Fruit fly (Drosophila melanogaster): Measurements from ENCODE around the gene mip130.

dm6 chrX:1966779-1967520 lies 58.9 kb downstream of the mip130 start:
- TF ChIP-seq usp (GFP tag; optimal IDR thresholded peaks at IDR 0.05) = no peak
- TF ChIP-seq h (GFP tag; optimal IDR thresholded peaks at IDR 0.05) = no peak
- no peak for TF ChIP-seq dmrt93B (GFP tag; optimal IDR thresholded peaks at IDR 0.05)
- no peak for TF ChIP-seq ey (GFP tag; optimal IDR thresholded peaks at IDR 0.05)
- TF ChIP-seq psq (GFP tag; optimal IDR thresholded peaks at IDR 0.05) = no peak
- no peak for TF ChIP-seq br (GFP tag; optimal IDR thresholded peaks at IDR 0.05)
- no peak for TF ChIP-seq CrebA (GFP tag; optimal IDR thresholded peaks at IDR 0.05; ENCODE audit: borderline replicate concordance)
